Fruit fly (Drosophila melanogaster): ENCODE data around the gene CIAPIN1.

The CIAPIN1 gene

dm6 chr2L:15061368-15061767, 22.7 kb upstream of the CIAPIN1 start, which contains the start of the genes solo and vas (continued):
- TF ChIP-seq twi (tag; optimal IDR thresholded peaks at IDR 0.05) = peak; percentile 48
- TF ChIP-seq vfl (GFP tag; optimal IDR thresholded peaks at IDR 0.05) = no peak
- TF ChIP-seq CG6175 (GFP tag; IDR thresholded peaks at IDR 0.05) = no peak
- peak; percentile 40 for TF ChIP-seq fd3F (GFP tag; optimal IDR thresholded peaks at IDR 0.05)
- TF ChIP-seq Abd-B (GFP tag; optimal IDR thresholded peaks at IDR 0.05) = peak; percentile 70
- TF ChIP-seq CG8388 (GFP tag; optimal IDR thresholded peaks at IDR 0.05) = peak; percentile 34
- peak; percentile 38 for TF ChIP-seq gcm (GFP tag; optimal IDR thresholded peaks at IDR 0.05)
- TF ChIP-seq HmgZ (tag; optimal IDR thresholded peaks at IDR 0.05) = peak; percentile 55
- TF ChIP-seq seq (GFP tag; IDR thresholded peaks at IDR 0.05) = no peak; the same call in 1 of the 2 replicates
- TF ChIP-seq CG12659 (GFP tag; optimal IDR thresholded peaks at IDR 0.05) = peak; percentile 71
- no peak for TF ChIP-seq CG7372 (GFP tag; IDR thresholded peaks at IDR 0.05)
- TF ChIP-seq Myb (GFP tag; optimal IDR thresholded peaks at IDR 0.05) = no peak
- peak; percentile 89 for TF ChIP-seq CG1024 (GFP tag; IDR thresholded peaks at IDR 0.05)
- peak; percentile 43; the same call in 1 of the 2 replicates for TF ChIP-seq sob (GFP tag; IDR thresholded peaks at IDR 0.05)
- peak; percentile 66 for TF ChIP-seq CG13424 (tag; optimal IDR thresholded peaks at IDR 0.05)
- TF ChIP-seq CG9437 (GFP tag; optimal IDR thresholded peaks at IDR 0.05) = peak; percentile 20
- peak in 1 of 2 experiments; percentile 52 for TF ChIP-seq Hr51 (GFP tag; optimal IDR thresholded peaks at IDR 0.05)
- no peak for TF ChIP-seq gsb-n (tag; optimal IDR thresholded peaks at IDR 0.05)
- peak; percentile 32 for TF ChIP-seq YL-1 (GFP tag; optimal IDR thresholded peaks at IDR 0.05)
- no peak for TF ChIP-seq BtbVII (GFP tag; optimal IDR thresholded peaks at IDR 0.05)
- peak; percentile 97 for TF ChIP-seq ssp (GFP tag; IDR thresholded peaks at IDR 0.05)
- no peak for TF ChIP-seq sqz (GFP tag; optimal IDR thresholded peaks at IDR 0.05)
- TF ChIP-seq CG17361 (GFP tag; IDR thresholded peaks at IDR 0.05) = peak; percentile 49
- peak; percentile 21 for TF ChIP-seq CG12942 (GFP tag; optimal IDR thresholded peaks at IDR 0.05)
- TF ChIP-seq CG1603 (tag; optimal IDR thresholded peaks at IDR 0.05) = peak; percentile 59
- peak; percentile 66 for TF ChIP-seq CG9817 (tag; optimal IDR thresholded peaks at IDR 0.05)
- TF ChIP-seq her (GFP tag; optimal IDR thresholded peaks at IDR 0.05) = no peak
- peak; percentile 49 for TF ChIP-seq Fer3 (tag; optimal IDR thresholded peaks at IDR 0.05)
- peak in 2 of 3 experiments; percentile 58 to 90 for TF ChIP-seq lola (GFP tag; optimal IDR thresholded peaks at IDR 0.05)
- no peak for TF ChIP-seq eve (GFP tag; optimal IDR thresholded peaks at IDR 0.05)
- peak; percentile 61 for TF ChIP-seq BEAF-32 (GFP tag; optimal IDR thresholded peaks at IDR 0.05)
- peak; percentile 17 for TF ChIP-seq CG1602 (GFP tag; optimal IDR thresholded peaks at IDR 0.05)
- TF ChIP-seq amos (GFP tag; IDR thresholded peaks at IDR 0.05; ENCODE audit: partially characterized antibody) = peak; percentile 32; the same call in 1 of the 2 replicates
- peak; percentile 93 for TF ChIP-seq CG7357 (GFP tag; IDR thresholded peaks at IDR 0.05)
- no peak for TF ChIP-seq fru (optimal IDR thresholded peaks at IDR 0.05)
- no peak for TF ChIP-seq CG14667 (GFP tag; IDR thresholded peaks at IDR 0.05)
- peak; percentile 20 for TF ChIP-seq CG1233 (GFP tag; optimal IDR thresholded peaks at IDR 0.05)
- TF ChIP-seq zen (tag; optimal IDR thresholded peaks at IDR 0.05) = peak; percentile 64
- peak; percentile 36 to 47 for TF ChIP-seq dpn (GFP tag; optimal IDR thresholded peaks at IDR 0.05)
- TF ChIP-seq pzg (GFP tag; optimal IDR thresholded peaks at IDR 0.05) = peak; percentile 54
- TF ChIP-seq Kr (GFP tag; optimal IDR thresholded peaks at IDR 0.05) = no peak
- peak; percentile 38 for TF ChIP-seq Meics (GFP tag; optimal IDR thresholded peaks at IDR 0.05)
- no peak for TF ChIP-seq Hr39 (optimal IDR thresholded peaks at IDR 0.05)
- TF ChIP-seq tio (GFP tag; optimal IDR thresholded peaks at IDR 0.05) = peak; percentile 12
- peak; percentile 80 for TF ChIP-seq CoRest (tag; optimal IDR thresholded peaks at IDR 0.05)
- TF ChIP-seq bsh (GFP tag; optimal IDR thresholded peaks at IDR 0.05) = peak in 1 of 2 experiments; percentile 56
- peak; percentile 57 for TF ChIP-seq Ptx1 (GFP tag; IDR thresholded peaks at IDR 0.05)
- TF ChIP-seq D19B (GFP tag; optimal IDR thresholded peaks at IDR 0.05) = no peak
- TF ChIP-seq gcm2 (GFP tag; optimal IDR thresholded peaks at IDR 0.05) = no peak
- no peak for TF ChIP-seq CG5180 (GFP tag; optimal IDR thresholded peaks at IDR 0.05)
- peak; percentile 66 for TF ChIP-seq vvl (GFP tag; IDR thresholded peaks at IDR 0.05)
